Fruit fly (Drosophila melanogaster) whole organism, embryonic: ENCODE measurements around the gene lbl.

Source experiments
- ATbp ChIP-seq: fragments of 200-800 bp; sonication (Bioruptor generic); optimal IDR thresholded peaks from 2 replicates; lab custom pipeline; 2017; ENCODE audit warnings: missing biosample characterization, mild to moderate bottlenecking, missing genetic modification characterization, missing genetic modification reagents
- CG1024 ChIP-seq: fragments of 200-800 bp; sonication (Bioruptor generic); IDR thresholded peaks from 2 replicates; pipeline ENCODE4 v1.3.6; 2022; ENCODE audit warnings: missing biosample characterization, missing genetic modification characterization
- CG10543 ChIP-seq: fragments of 200-800 bp; sonication (Bioruptor generic); optimal IDR thresholded peaks from 3 replicates; lab custom pipeline; 2017; ENCODE audit warnings: missing biosample characterization, mild to moderate bottlenecking, missing genetic modification characterization, moderate library complexity
- CG11093 ChIP-seq: fragments of 200-800 bp; sonication (Bioruptor generic); IDR thresholded peaks from 3 replicates; pipeline ENCODE4 v1.3.6; 2022; ENCODE audit warnings: missing biosample characterization, missing genetic modification characterization
- CG11695 ChIP-seq: fragments of 200-800 bp; sonication (Bioruptor generic); IDR thresholded peaks from 3 replicates; pipeline ENCODE4 v1.3.6; 2022; ENCODE audit warnings: missing biosample characterization, missing genetic modification characterization
- CG13287 ChIP-seq: fragments of 200-800 bp; sonication (Bioruptor generic); IDR thresholded peaks from 2 replicates; pipeline ENCODE4 v1.3.6; 2022; ENCODE audit warnings: missing biosample characterization, missing genetic modification characterization; ENCODE audit not compliant: partially characterized antibody
- CG13894 ChIP-seq: fragments of 200-800 bp; sonication (Bioruptor generic); optimal IDR thresholded peaks from 3 replicates; lab custom pipeline; 2018; ENCODE audit warnings: missing biosample characterization, mild to moderate bottlenecking, missing genetic modification characterization, moderate library complexity
- CG14014 ChIP-seq: fragments of 200-800 bp; sonication (Bioruptor generic); IDR thresholded peaks from 2 replicates; pipeline ENCODE4 v1.3.6; 2022; ENCODE audit warnings: missing biosample characterization, missing genetic modification characterization
- CG14860 ChIP-seq: fragments of 200-800 bp; sonication (Bioruptor generic); IDR thresholded peaks from 3 replicates; pipeline ENCODE4 v1.3.6; 2022; ENCODE audit warnings: missing biosample characterization, missing genetic modification characterization; ENCODE audit not compliant: partially characterized antibody
- CG15073 ChIP-seq: fragments of 200-800 bp; sonication (Bioruptor generic); optimal IDR thresholded peaks from 2 replicates; lab custom pipeline; 2016; ENCODE audit warnings: missing biosample characterization, missing genetic modification characterization
- CG18011 ChIP-seq: fragments of 200-800 bp; sonication (Bioruptor generic); optimal IDR thresholded peaks from 2 replicates; lab custom pipeline; 2017; ENCODE audit warnings: missing biosample characterization, missing genetic modification characterization, mild to moderate bottlenecking, moderate library complexity, missing genotype
- CG18262 ChIP-seq: fragments of 200-800 bp; optimal IDR thresholded peaks from 3 replicates; lab custom pipeline; 2019; ENCODE audit warnings: missing biosample characterization, mild to moderate bottlenecking, missing genetic modification characterization, moderate library complexity
- CG18476 ChIP-seq: fragments of 200-800 bp; sonication (Bioruptor generic); optimal IDR thresholded peaks from 2 replicates; lab custom pipeline; 2016; ENCODE audit warnings: missing biosample characterization, mild to moderate bottlenecking, missing genetic modification characterization
- CG2120 ChIP-seq: fragments of 200-800 bp; sonication (Bioruptor generic); optimal IDR thresholded peaks from 3 replicates; lab custom pipeline; 2016; ENCODE audit warnings: missing biosample characterization, missing genetic modification characterization
- CG32772 ChIP-seq: fragments of 200-800 bp; sonication (Bioruptor generic); IDR thresholded peaks from 2 replicates; pipeline ENCODE4 v1.3.6; 2022; ENCODE audit warnings: missing biosample characterization, missing genetic modification characterization
- CG34422 ChIP-seq: fragments of 200-800 bp; sonication (Bioruptor generic); IDR thresholded peaks from 3 replicates; pipeline ENCODE4 v1.3.6; 2022; ENCODE audit warnings: missing biosample characterization, missing genetic modification characterization
- CG4617 ChIP-seq: fragments of 200-800 bp; sonication (Bioruptor generic); optimal IDR thresholded peaks from 3 replicates; lab custom pipeline; 2016; ENCODE audit warnings: missing biosample characterization, missing genetic modification characterization, borderline replicate concordance
- CG4820 ChIP-seq: fragments of 200-800 bp; sonication (Bioruptor generic); optimal IDR thresholded peaks from 3 replicates; lab custom pipeline; 2016; ENCODE audit warnings: missing biosample characterization, missing genetic modification characterization
- CG6654 ChIP-seq: fragments of 200-800 bp; sonication (Bioruptor generic); optimal IDR thresholded peaks from 2 replicates; lab custom pipeline; 2017; ENCODE audit warnings: missing biosample characterization, mild to moderate bottlenecking, missing genetic modification characterization
- CG8944 ChIP-seq: fragments of 200-800 bp; sonication (Bioruptor generic); optimal IDR thresholded peaks from 3 replicates; lab custom pipeline; 2016; ENCODE audit warnings: missing biosample characterization, missing genetic modification characterization
- Chrac-16 ChIP-seq: fragments of 200-800 bp; sonication (Bioruptor generic); optimal IDR thresholded peaks from 3 replicates; lab custom pipeline; 2016; ENCODE audit warnings: missing biosample characterization, missing genetic modification characterization
- Dad ChIP-seq: fragments of 200-800 bp; sonication (Bioruptor generic); optimal IDR thresholded peaks from 3 replicates; lab custom pipeline; 2016; ENCODE audit warnings: missing biosample characterization, missing genetic modification characterization
- Dip2 ChIP-seq: fragments of 200-800 bp; sonication (Bioruptor generic); IDR thresholded peaks from 2 replicates; pipeline ENCODE4 v1.3.6; 2022; ENCODE audit warnings: missing biosample characterization, missing genetic modification characterization
- Dll ChIP-seq: fragments of 200-800 bp; sonication (Bioruptor generic); IDR thresholded peaks from 4 replicates; pipeline ENCODE4 v1.3.6; 2022; ENCODE audit warnings: missing biosample characterization, missing genetic modification characterization; ENCODE audit not compliant: partially characterized antibody
- Doc2 ChIP-seq: fragments of 200-800 bp; sonication (Bioruptor generic); IDR thresholded peaks from 2 replicates; pipeline ENCODE4 v1.3.6; 2022; ENCODE audit warnings: missing biosample characterization, missing genetic modification characterization
- Dref ChIP-seq: fragments of 200-800 bp; sonication (Bioruptor generic); IDR thresholded peaks from 2 replicates; pipeline ENCODE4 v1.3.6; 2022; ENCODE audit warnings: missing biosample characterization, missing genetic modification characterization
- H2.0 ChIP-seq: fragments of 200-800 bp; sonication (Bioruptor generic); IDR thresholded peaks from 2 replicates; pipeline ENCODE4 v1.3.6; 2022; ENCODE audit warnings: missing biosample characterization, missing genetic modification characterization
- Hr3 ChIP-seq: fragments of 200-800 bp; sonication (Bioruptor generic); optimal IDR thresholded peaks from 3 replicates; lab custom pipeline; 2016; ENCODE audit warnings: missing biosample characterization, missing genetic modification characterization
- NK7.1 ChIP-seq: fragments of 200-800 bp; sonication (Bioruptor generic); optimal IDR thresholded peaks from 3 replicates; lab custom pipeline; 2016; ENCODE audit warnings: missing biosample characterization, missing genetic modification characterization
- PHDP ChIP-seq: fragments of 200-800 bp; sonication (Bioruptor generic); optimal IDR thresholded peaks from 3 replicates; lab custom pipeline; 2018; ENCODE audit warnings: missing biosample characterization, mild to moderate bottlenecking, missing genetic modification characterization, moderate library complexity
- Poxn ChIP-seq: fragments of 200-800 bp; sonication (Bioruptor generic); IDR thresholded peaks from 2 replicates; pipeline ENCODE4 v1.3.6; 2022; ENCODE audit warnings: missing biosample characterization, missing genetic modification characterization
- Rfx ChIP-seq: fragments of 200-800 bp; sonication (Bioruptor generic); IDR thresholded peaks from 2 replicates; pipeline ENCODE4 v1.3.6; 2022; ENCODE audit warnings: missing biosample characterization, missing genetic modification characterization
- ase ChIP-seq: fragments of 200-800 bp; sonication (Bioruptor generic); IDR thresholded peaks from 3 replicates; pipeline ENCODE4 v1.3.6; 2022; ENCODE audit warnings: missing biosample characterization, missing genetic modification characterization
- ash1 ChIP-seq: fragments of 200-800 bp; sonication (Bioruptor generic); optimal IDR thresholded peaks from 2 replicates; lab custom pipeline; 2018; ENCODE audit warnings: missing biosample characterization, mild to moderate bottlenecking, missing genetic modification characterization
- chif ChIP-seq, 2 experiments: fragments of 200-800 bp; sonication (Bioruptor generic); optimal IDR thresholded peaks; 3 replicates each; lab custom pipeline; 2016; ENCODE audit warnings: missing biosample characterization in 2 of 2, missing genetic modification characterization in 2 of 2
- chn ChIP-seq: fragments of 200-800 bp; sonication (Bioruptor generic); optimal IDR thresholded peaks from 2 replicates; lab custom pipeline; 2016; ENCODE audit warnings: missing biosample characterization, missing genetic modification characterization
- dan ChIP-seq: fragments of 200-800 bp; sonication (Bioruptor generic); IDR thresholded peaks from 2 replicates; pipeline ENCODE4 v1.3.6; 2022; ENCODE audit warnings: missing biosample characterization, missing genetic modification characterization
- esg ChIP-seq: fragments of 200-800 bp; sonication (Bioruptor generic); conservative IDR thresholded peaks from 2 replicates; pipeline ENCODE4 v1.3.6; 2022; ENCODE audit warnings: missing biosample characterization, missing genetic modification characterization
- ewg ChIP-seq: fragments of 200-800 bp; sonication (Bioruptor generic); optimal IDR thresholded peaks from 3 replicates; lab custom pipeline; 2017; ENCODE audit warnings: mild to moderate bottlenecking, missing biosample characterization, missing genetic modification reagents, missing genetic modification characterization
- gsb-n ChIP-seq: fragments of 200-800 bp; sonication (Bioruptor generic); optimal IDR thresholded peaks from 3 replicates; lab custom pipeline; 2018; ENCODE audit warnings: missing biosample characterization, mild to moderate bottlenecking, missing genetic modification characterization
- ind ChIP-seq: fragments of 200-800 bp; sonication (Bioruptor generic); optimal IDR thresholded peaks from 3 replicates; lab custom pipeline; 2016; ENCODE audit warnings: missing biosample characterization, missing genetic modification characterization
- knrl ChIP-seq: fragments of 200-800 bp; sonication (Bioruptor generic); IDR thresholded peaks from 3 replicates; pipeline ENCODE4 v1.3.6; 2022; ENCODE audit warnings: missing biosample characterization, missing genetic modification characterization; ENCODE audit not compliant: partially characterized antibody
- lilli ChIP-seq: fragments of 200-800 bp; sonication (Bioruptor generic); optimal IDR thresholded peaks from 3 replicates; lab custom pipeline; 2016; ENCODE audit warnings: missing biosample characterization, missing genetic modification characterization
- lov ChIP-seq, 2 experiments: fragments of 200-800 bp in 1 of 2; fragments of >200 bp in 1 of 2; sonication (Bioruptor generic) in 1 of 2; IDR thresholded peaks in 1 of 2; optimal IDR thresholded peaks in 1 of 2; 2 replicates in 1 of 2; 3 replicates in 1 of 2; pipeline versions ENCODE4 v1.3.6 to Lab custom; 2017 to 2022; ENCODE audit warnings: missing biosample characterization in 1 of 2, missing genetic modification characterization in 1 of 2
- mam ChIP-seq: fragments of 200-800 bp; sonication (Bioruptor generic); optimal IDR thresholded peaks from 3 replicates; lab custom pipeline; 2016; ENCODE audit warnings: missing biosample characterization, missing genetic modification characterization
- nmo ChIP-seq: fragments of 200-800 bp; sonication (Bioruptor generic); optimal IDR thresholded peaks from 2 replicates; lab custom pipeline; 2018; ENCODE audit warnings: missing biosample characterization, mild to moderate bottlenecking, missing genetic modification characterization, moderate library complexity
- nom ChIP-seq: fragments of 200-800 bp; sonication (Bioruptor generic); optimal IDR thresholded peaks from 2 replicates; lab custom pipeline; 2017; ENCODE audit warnings: missing biosample characterization, missing genetic modification characterization, mild to moderate bottlenecking, moderate library complexity, missing genetic modification reagents
- odd ChIP-seq: fragments of 200-800 bp; sonication (Bioruptor generic); optimal IDR thresholded peaks from 2 replicates; lab custom pipeline; 2017; ENCODE audit warnings: missing biosample characterization, mild to moderate bottlenecking, missing genetic modification characterization
- pfk ChIP-seq: fragments of 200-800 bp; sonication (Bioruptor generic); optimal IDR thresholded peaks from 2 replicates; lab custom pipeline; 2018; ENCODE audit warnings: missing biosample characterization, mild to moderate bottlenecking, missing genetic modification characterization, moderate library complexity
- run ChIP-seq: fragments of 200-800 bp; sonication (Bioruptor generic); optimal IDR thresholded peaks from 3 replicates; lab custom pipeline; 2018; ENCODE audit warnings: missing biosample characterization, mild to moderate bottlenecking, missing genetic modification characterization
- tup ChIP-seq: fragments of 200-800 bp; sonication (Bioruptor generic); optimal IDR thresholded peaks from 2 replicates; lab custom pipeline; 2016; ENCODE audit warnings: missing biosample characterization, mild to moderate bottlenecking, missing genetic modification characterization, moderate library complexity

The lbl gene

DNA sequence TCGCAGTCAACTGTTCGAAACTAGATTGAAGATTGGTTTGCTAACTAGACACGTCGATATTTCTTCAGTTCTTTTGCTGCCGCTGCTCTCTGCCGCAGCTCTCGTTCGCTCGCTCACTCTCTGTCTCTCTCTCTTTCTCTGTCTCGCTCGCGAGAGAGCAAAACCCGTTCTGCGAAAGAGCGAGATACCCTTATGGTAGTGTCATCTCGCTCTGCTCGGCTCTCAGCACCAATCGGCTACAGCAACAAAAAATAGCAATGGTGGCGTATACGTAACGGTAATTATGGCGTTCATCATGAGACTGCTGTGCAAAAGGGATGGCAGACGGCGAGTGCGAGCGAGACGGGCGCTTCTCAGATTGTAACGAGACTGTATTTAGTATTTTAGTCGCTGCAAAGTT, 12.4 kb upstream of the lbl start, which contains the start of gene lbe (continued):
- TF ChIP-seq run (tag; lab: Kevin White, UChicago) = no peak
- no peak for TF ChIP-seq Dip2 (GFP tag; lab: Robert Waterston, UW)
- no peak for TF ChIP-seq CG34422 (GFP tag; lab: Robert Waterston, UW)
- TF ChIP-seq CG10543 (GFP tag; lab: Kevin White, UChicago) = no peak
- TF ChIP-seq ewg (GFP tag; lab: Kevin White, UChicago) = peak; percentile 94
- TF ChIP-seq CG18011 (GFP tag; lab: Kevin White, UChicago) = no peak
- TF ChIP-seq CG15073 = no peak
- TF ChIP-seq nmo (GFP tag; lab: Kevin White, UChicago) = peak; percentile 35
- TF ChIP-seq chn (GFP tag; lab: Kevin White, UChicago) = no peak
- no peak for TF ChIP-seq CG14014 (GFP tag; lab: Robert Waterston, UW)
- TF ChIP-seq CG18476 (GFP tag; lab: Kevin White, UChicago) = no peak
- no peak for TF ChIP-seq CG4820
- no peak for TF ChIP-seq ash1
- no peak for TF ChIP-seq tup (GFP tag; lab: Kevin White, UChicago)
- TF ChIP-seq Hr3 (GFP tag; lab: Kevin White, UChicago) = no peak
- no peak for TF ChIP-seq nom (GFP tag; lab: Kevin White, UChicago)
- no peak for TF ChIP-seq CG11093 (GFP tag; lab: Robert Waterston, UW)
- TF ChIP-seq CG13894 (tag; lab: Kevin White, UChicago) = no peak
- TF ChIP-seq CG1024 = no peak
- no peak for TF ChIP-seq lov (optimal IDR thresholded peaks at IDR 0.05; lab: Kevin White, UChicago)
- no peak; the same call in 2 of the 3 replicates for TF ChIP-seq lov (GFP tag; IDR thresholded peaks at IDR 0.05; lab: Robert Waterston, UW)
- no peak for TF ChIP-seq CG11695
- TF ChIP-seq esg (GFP tag; lab: Robert Waterston, UW) = no peak
- no peak for TF ChIP-seq Chrac-16 (GFP tag; lab: Kevin White, UChicago)
- TF ChIP-seq CG14860 = peak; percentile 57; the same call in 2 of the 3 replicates
- TF ChIP-seq Doc2 (GFP tag; lab: Robert Waterston, UW) = no peak
- TF ChIP-seq CG13287 = peak; percentile 62
- TF ChIP-seq CG6654 = no peak
- peak; percentile 64; the same call in 3 of the 4 replicates for TF ChIP-seq Dll (GFP tag; lab: Robert Waterston, UW)
- no peak for TF ChIP-seq H2.0 (GFP tag; lab: Robert Waterston, UW)
- no peak for TF ChIP-seq Poxn
- TF ChIP-seq Dad (GFP tag; lab: Kevin White, UChicago) = no peak
- TF ChIP-seq PHDP (tag; lab: Kevin White, UChicago) = no peak
- TF ChIP-seq dan = no peak
- no peak for TF ChIP-seq mam (GFP tag; lab: Kevin White, UChicago)
- TF ChIP-seq CG8944 (GFP tag; lab: Kevin White, UChicago) = no peak
- no peak for TF ChIP-seq knrl (GFP tag; lab: Robert Waterston, UW)
- TF ChIP-seq CG4617 (GFP tag; lab: Kevin White, UChicago) = no peak
- TF ChIP-seq gsb-n (tag; lab: Kevin White, UChicago) = peak; percentile 88
- TF ChIP-seq CG32772 (GFP tag; lab: Robert Waterston, UW) = no peak
- no peak for TF ChIP-seq ind (GFP tag; lab: Kevin White, UChicago)
- TF ChIP-seq lilli = no peak
- no peak for TF ChIP-seq pfk (GFP tag; lab: Kevin White, UChicago)
- 0 out of 2 replicates have a peak, but pooled peaks have one; percentile 6 for TF ChIP-seq Rfx (GFP tag; lab: Robert Waterston, UW)
- TF ChIP-seq chif (GFP tag; optimal IDR thresholded peaks at IDR 0.05; lab: Kevin White, UChicago) = peak in 1 of 2 experiments; percentile 18
- no peak for TF ChIP-seq NK7.1 (GFP tag; lab: Kevin White, UChicago)
- TF ChIP-seq ATbp = no peak
- no peak for TF ChIP-seq CG18262
- TF ChIP-seq ase (GFP tag; lab: Robert Waterston, UW) = no peak
- TF ChIP-seq odd (GFP tag; lab: Kevin White, UChicago) = no peak
- no peak for TF ChIP-seq CG2120
- TF ChIP-seq Dref (GFP tag; lab: Robert Waterston, UW) = no peak
